Fruit fly (Drosophila melanogaster) S2 (cell line): Measurements from ENCODE around the gene CG17803.

ENCODE experiments used
- CG8478 ChIP-seq: fragments of >200 bp; optimal IDR thresholded peaks from 2 replicates; lab custom pipeline; 2018
- CTCF ChIP-seq, 2 experiments: fragments of >200 bp; optimal IDR thresholded peaks; 2 replicates each; lab custom pipeline; 2018

- TF ChIP-seq CG8478 (lab: Kevin White, UChicago) = no peak
- TF ChIP-seq CTCF (optimal IDR thresholded peaks at IDR 0.05; lab: Kevin White, UChicago) = no peak
These were observed 42.4 kb downstream of the CG17803 start for dm6 chr3R:17758905-17759304.
